Worm (Caenorhabditis elegans) whole organism, late embryonic: ENCODE results near the gene F54E4.2.

ENCODE experiments used
- C38D4.7 ChIP-seq: fragments of 200-800 bp; sonication (Bioruptor generic); optimal IDR thresholded peaks from 2 replicates; lab custom pipeline; 2018; ENCODE audit warnings: mild to moderate bottlenecking, missing genetic modification characterization, moderate library complexity, missing compliant biosample characterization
- F13H6.1 ChIP-seq: sonication (generic microtip); optimal IDR thresholded peaks from 2 replicates; lab custom pipeline; 2016; ENCODE audit warnings: missing genetic modification characterization, missing compliant biosample characterization
- K09A11.1 ChIP-seq: sonication (generic microtip); optimal IDR thresholded peaks from 2 replicates; lab custom pipeline; 2017; ENCODE audit warnings: antibody characterized with exemption, mild to moderate bottlenecking, missing genetic modification characterization, missing compliant biosample characterization; ENCODE audit not compliant: insufficient read depth
- ama-1 ChIP-seq: fragments of 150-350 bp; optimal IDR thresholded peaks from 2 replicates; lab custom pipeline; 2014
- ceh-18 ChIP-seq: sonication (generic microtip); optimal IDR thresholded peaks from 2 replicates; lab custom pipeline; 2016; ENCODE audit warnings: missing genetic modification characterization, missing compliant biosample characterization
- ceh-19 ChIP-seq: fragments of 200-800 bp; sonication (Bioruptor generic); optimal IDR thresholded peaks from 2 replicates; lab custom pipeline; 2018; ENCODE audit warnings: mild to moderate bottlenecking, missing genetic modification characterization, missing compliant biosample characterization
- ceh-2 ChIP-seq: sonication (generic microtip); optimal IDR thresholded peaks from 2 replicates; lab custom pipeline; 2016; ENCODE audit warnings: missing genotype, missing genetic modification characterization, missing compliant biosample characterization
- ceh-22 ChIP-seq: sonication (generic microtip); optimal IDR thresholded peaks from 2 replicates; lab custom pipeline; 2017; ENCODE audit warnings: missing biosample characterization, missing genetic modification characterization
- ceh-24 ChIP-seq: sonication (generic microtip); optimal IDR thresholded peaks from 2 replicates; lab custom pipeline; 2016; ENCODE audit warnings: mild to moderate bottlenecking, missing genetic modification characterization, missing compliant biosample characterization
- ceh-30 ChIP-seq: fragments of 150-350 bp; optimal IDR thresholded peaks from 2 replicates; lab custom pipeline; 2014; ENCODE audit warnings: missing biosample characterization, missing genetic modification characterization
- ceh-31 ChIP-seq: sonication (generic microtip); optimal IDR thresholded peaks from 2 replicates; lab custom pipeline; 2016; ENCODE audit warnings: missing genetic modification characterization, missing compliant biosample characterization
- ceh-34 ChIP-seq: sonication (generic microtip); optimal IDR thresholded peaks from 2 replicates; lab custom pipeline; 2016; ENCODE audit warnings: mild to moderate bottlenecking, missing genetic modification characterization, missing compliant biosample characterization
- ceh-6 ChIP-seq: fragments of 200-800 bp; sonication (Bioruptor generic); optimal IDR thresholded peaks from 2 replicates; lab custom pipeline; 2018; ENCODE audit warnings: mild to moderate bottlenecking, missing genetic modification characterization, missing compliant biosample characterization
- che-1 ChIP-seq: sonication (generic microtip); optimal IDR thresholded peaks from 2 replicates; lab custom pipeline; 2016; ENCODE audit warnings: mild to moderate bottlenecking, missing genetic modification characterization, missing compliant biosample characterization
- dmd-4 ChIP-seq: sonication (generic microtip); optimal IDR thresholded peaks from 2 replicates; lab custom pipeline; 2016; ENCODE audit warnings: borderline replicate concordance, missing genetic modification characterization, missing compliant biosample characterization
- fax-1 ChIP-seq: sonication (generic microtip); optimal IDR thresholded peaks from 2 replicates; lab custom pipeline; 2016; ENCODE audit warnings: missing genotype, missing genetic modification characterization, missing compliant biosample characterization
- fkh-10 ChIP-seq: fragments of 150-350 bp; optimal IDR thresholded peaks from 2 replicates; lab custom pipeline; 2014; ENCODE audit warnings: missing biosample characterization, missing genetic modification reagents, missing genetic modification characterization
- fkh-6 ChIP-seq: sonication (generic microtip); optimal IDR thresholded peaks from 2 replicates; lab custom pipeline; 2016; ENCODE audit warnings: missing genetic modification characterization, missing compliant biosample characterization
- gmeb-2 ChIP-seq: sonication (generic microtip); optimal IDR thresholded peaks from 2 replicates; lab custom pipeline; 2016; ENCODE audit warnings: missing genetic modification characterization, inconsistent platforms, missing compliant biosample characterization
- hlh-13 ChIP-seq: fragments of 200-800 bp; sonication (Bioruptor generic); optimal IDR thresholded peaks from 2 replicates; lab custom pipeline; 2018; ENCODE audit warnings: mild to moderate bottlenecking, missing genetic modification characterization, missing compliant biosample characterization
- hlh-30 ChIP-seq: sonication (generic microtip); optimal IDR thresholded peaks from 2 replicates; lab custom pipeline; 2017; ENCODE audit warnings: antibody characterized with exemption, missing genetic modification characterization, missing compliant biosample characterization; ENCODE audit not compliant: insufficient read depth
- hlh-8 ChIP-seq: sonication (generic microtip); optimal IDR thresholded peaks from 2 replicates; lab custom pipeline; 2016; ENCODE audit warnings: missing genotype, missing genetic modification characterization, missing compliant biosample characterization
- madf-2 ChIP-seq: sonication (generic microtip); optimal IDR thresholded peaks from 2 replicates; lab custom pipeline; 2017; ENCODE audit warnings: missing genetic modification characterization, missing compliant biosample characterization
- nfya-1 ChIP-seq: sonication (generic microtip); optimal IDR thresholded peaks from 2 replicates; lab custom pipeline; 2017; ENCODE audit warnings: missing genetic modification characterization, mild to moderate bottlenecking, missing compliant biosample characterization, antibody characterized with exemption, moderate library complexity
- nhr-11 ChIP-seq: fragments of 150-350 bp; optimal IDR thresholded peaks from 2 replicates; lab custom pipeline; 2014; ENCODE audit warnings: missing biosample characterization, missing genetic modification characterization
- nhr-232 ChIP-seq: sonication (generic microtip); optimal IDR thresholded peaks from 2 replicates; lab custom pipeline; 2016; ENCODE audit warnings: missing genetic modification characterization, missing compliant biosample characterization
- npax-4 ChIP-seq: sonication (generic microtip); optimal IDR thresholded peaks from 2 replicates; lab custom pipeline; 2016; ENCODE audit warnings: missing genetic modification characterization, missing compliant biosample characterization
- odd-2 ChIP-seq: sonication (generic microtip); optimal IDR thresholded peaks from 2 replicates; lab custom pipeline; 2017; ENCODE audit warnings: antibody characterized with exemption, mild to moderate bottlenecking, missing genetic modification characterization, missing compliant biosample characterization
- pat-9 ChIP-seq: fragments of 200-800 bp; sonication (Bioruptor generic); optimal IDR thresholded peaks from 2 replicates; lab custom pipeline; 2018; ENCODE audit warnings: mild to moderate bottlenecking, missing genetic modification characterization, moderate library complexity, missing compliant biosample characterization
- pha-2 ChIP-seq: sonication (generic microtip); optimal IDR thresholded peaks from 2 replicates; lab custom pipeline; 2017; ENCODE audit warnings: mild to moderate bottlenecking, missing genetic modification characterization, missing compliant biosample characterization
- pros-1 ChIP-seq: fragments of 150-350 bp; optimal IDR thresholded peaks from 2 replicates; lab custom pipeline; 2014; ENCODE audit warnings: missing biosample characterization, missing genetic modification reagents, missing genetic modification characterization
- ref-2 ChIP-seq: sonication (generic microtip); optimal IDR thresholded peaks from 2 replicates; lab custom pipeline; 2016; ENCODE audit warnings: missing genetic modification characterization, missing compliant biosample characterization
- sox-2 ChIP-seq: fragments of 200-800 bp; sonication (Bioruptor generic); IDR thresholded peaks from 2 replicates; pipeline ENCODE4 v1.3.6; 2022; ENCODE audit warnings: missing genetic modification reagents, missing genetic modification characterization, missing compliant biosample characterization
- syd-9 ChIP-seq: sonication (generic microtip); optimal IDR thresholded peaks from 2 replicates; lab custom pipeline; 2016; ENCODE audit warnings: mild to moderate bottlenecking, missing genetic modification characterization, moderate library complexity, missing compliant biosample characterization
- tbx-7 ChIP-seq: sonication (generic microtip); optimal IDR thresholded peaks from 2 replicates; lab custom pipeline; 2016; ENCODE audit warnings: missing genotype, missing genetic modification characterization, missing compliant biosample characterization
- ttx-3 ChIP-seq: sonication (generic microtip); optimal IDR thresholded peaks from 2 replicates; lab custom pipeline; 2016; ENCODE audit warnings: missing genetic modification reagents, missing genetic modification characterization, missing compliant biosample characterization
- unc-42 ChIP-seq: sonication (generic microtip); optimal IDR thresholded peaks from 2 replicates; lab custom pipeline; 2016; ENCODE audit warnings: missing genotype, missing genetic modification characterization, missing compliant biosample characterization
- unc-55 ChIP-seq: sonication (generic microtip); optimal IDR thresholded peaks from 2 replicates; lab custom pipeline; 2017; ENCODE audit warnings: missing biosample characterization, missing genetic modification reagents, missing genetic modification characterization
- unc-86 ChIP-seq: sonication (generic microtip); optimal IDR thresholded peaks from 2 replicates; lab custom pipeline; 2016; ENCODE audit warnings: missing genetic modification characterization, missing compliant biosample characterization
- zip-5 ChIP-seq: sonication (generic microtip); optimal IDR thresholded peaks from 2 replicates; lab custom pipeline; 2016; ENCODE audit warnings: missing genetic modification characterization, missing compliant biosample characterization

Gene F54E4.2

ce11 chrX:14637445-14637844 is 8.7 kb upstream of the F54E4.2 start:
- no peak for TF ChIP-seq hlh-13 (GFP tag; lab: Kevin White, UChicago)
- no peak for TF ChIP-seq ama-1 (lab: Kevin White, UChicago)
- TF ChIP-seq nfya-1 (tag; lab: Kevin White, UChicago): no peak
- no peak for TF ChIP-seq K09A11.1 (tag; lab: Kevin White, UChicago)
- no peak for TF ChIP-seq che-1 (tag; lab: Kevin White, UChicago)
- no peak for TF ChIP-seq dmd-4
- no peak for TF ChIP-seq fkh-6
- no peak for TF ChIP-seq ttx-3 (tag; lab: Kevin White, UChicago)
- no peak for TF ChIP-seq zip-5 (tag; lab: Kevin White, UChicago)
- TF ChIP-seq ceh-30: no peak
- TF ChIP-seq nhr-232: no peak
- no peak for TF ChIP-seq nhr-11 (tag; lab: Kevin White, UChicago)
- TF ChIP-seq fax-1 (tag; lab: Kevin White, UChicago): no peak
- no peak for TF ChIP-seq sox-2 (GFP tag; lab: Robert Waterston, UW)
- no peak for TF ChIP-seq hlh-8 (tag; lab: Kevin White, UChicago)
- no peak for TF ChIP-seq ref-2 (tag; lab: Kevin White, UChicago)
- TF ChIP-seq syd-9 (tag; lab: Kevin White, UChicago): no peak
- no peak for TF ChIP-seq ceh-2
- no peak for TF ChIP-seq fkh-10 (GFP tag; lab: Kevin White, UChicago)
- TF ChIP-seq C38D4.7 (GFP tag; lab: Kevin White, UChicago): no peak

ce11 chrX:14636712-14637111 is 8.0 kb upstream of the F54E4.2 start:
- TF ChIP-seq madf-2 (peak; percentile 1), odd-2 (no peak), gmeb-2 (tag; lab: Kevin White, UChicago) (no peak), pat-9 (tag; lab: Kevin White, UChicago) (no peak), nfya-1 (tag; lab: Kevin White, UChicago) (peak; percentile 19), ceh-19 (peak; percentile 46), hlh-30 (tag; lab: Kevin White, UChicago) (no peak), ceh-18 (tag; lab: Kevin White, UChicago) (no peak), npax-4 (tag; lab: Kevin White, UChicago) (no peak), unc-86 (tag; lab: Kevin White, UChicago) (no peak), C38D4.7 (GFP tag; lab: Kevin White, UChicago) (peak; percentile 3), ceh-6 (GFP tag; lab: Kevin White, UChicago) (peak; percentile 9), ceh-31 (peak; percentile 44), unc-55 (GFP tag; lab: Kevin White, UChicago) (peak; percentile 60), unc-42 (tag; lab: Kevin White, UChicago) (peak; percentile 98), pros-1 (tag; lab: Kevin White, UChicago) (peak; percentile 25)

ce11 chrX:14636157-14636556 is 7.4 kb upstream of the F54E4.2 start, which contains the start of gene F54E4.3:
Gene F54E4.3 (minus strand): TSS chrX:14636421.
- TF ChIP-seq F13H6.1: no peak
- no peak for TF ChIP-seq unc-55 (GFP tag; lab: Kevin White, UChicago)
- TF ChIP-seq pha-2 (tag; lab: Kevin White, UChicago): no peak
- TF ChIP-seq hlh-30 (tag; lab: Kevin White, UChicago): no peak
- TF ChIP-seq C38D4.7 (GFP tag; lab: Kevin White, UChicago): no peak
- TF ChIP-seq tbx-7 (tag; lab: Kevin White, UChicago): no peak
- TF ChIP-seq ceh-22 (tag; lab: Kevin White, UChicago): no peak
- no peak for TF ChIP-seq ceh-18 (tag; lab: Kevin White, UChicago)
- TF ChIP-seq nfya-1 (tag; lab: Kevin White, UChicago): no peak
- no peak for TF ChIP-seq ceh-24 (tag; lab: Kevin White, UChicago)
- TF ChIP-seq ceh-34 (tag; lab: Kevin White, UChicago): no peak
- no peak for TF ChIP-seq npax-4 (tag; lab: Kevin White, UChicago)
- TF ChIP-seq fkh-6: no peak
